Fruit fly (Drosophila melanogaster) whole organism, embryonic: ENCODE measurements around the gene CG32066.

Experiments used
- ATbp ChIP-seq: fragments of 200-800 bp; sonication (Bioruptor generic); optimal IDR thresholded peaks from 2 replicates; lab custom pipeline; 2017; ENCODE audit warnings: missing biosample characterization, mild to moderate bottlenecking, missing genetic modification characterization, missing genetic modification reagents
- Blimp-1 ChIP-seq: fragments of 200-800 bp; sonication (Bioruptor generic); optimal IDR thresholded peaks from 3 replicates; lab custom pipeline; 2018; ENCODE audit warnings: missing biosample characterization, missing genetic modification characterization, mild to moderate bottlenecking, moderate library complexity, missing genetic modification reagents
- BtbVII ChIP-seq: fragments of 200-800 bp; sonication (Bioruptor generic); optimal IDR thresholded peaks from 3 replicates; lab custom pipeline; 2017; ENCODE audit warnings: missing biosample characterization, mild to moderate bottlenecking, missing genetic modification characterization
- C15 ChIP-seq: fragments of 200-800 bp; sonication (Bioruptor generic); IDR thresholded peaks from 3 replicates; pipeline ENCODE4 v1.3.6; 2022; ENCODE audit warnings: missing biosample characterization, missing genetic modification characterization
- CG1024 ChIP-seq: fragments of 200-800 bp; sonication (Bioruptor generic); IDR thresholded peaks from 2 replicates; pipeline ENCODE4 v1.3.6; 2022; ENCODE audit warnings: missing biosample characterization, missing genetic modification characterization
- CG10431 ChIP-seq: fragments of 200-800 bp; sonication (Bioruptor generic); optimal IDR thresholded peaks from 3 replicates; lab custom pipeline; 2018; ENCODE audit warnings: missing biosample characterization, mild to moderate bottlenecking, missing genetic modification characterization
- CG12071 ChIP-seq: fragments of 200-800 bp; sonication (Bioruptor generic); optimal IDR thresholded peaks from 3 replicates; lab custom pipeline; 2018; ENCODE audit warnings: missing biosample characterization, mild to moderate bottlenecking, missing genetic modification characterization
- CG12219 ChIP-seq: fragments of 200-800 bp; sonication (Bioruptor generic); optimal IDR thresholded peaks from 3 replicates; lab custom pipeline; 2018; ENCODE audit warnings: missing biosample characterization, mild to moderate bottlenecking, missing genetic modification characterization
- CG12391 ChIP-seq: fragments of 200-800 bp; sonication (Bioruptor generic); optimal IDR thresholded peaks from 3 replicates; lab custom pipeline; 2018; ENCODE audit warnings: missing biosample characterization, mild to moderate bottlenecking, missing genetic modification characterization, moderate library complexity
- CG17328 ChIP-seq: fragments of 200-800 bp; sonication (Bioruptor generic); IDR thresholded peaks from 2 replicates; pipeline ENCODE4 v1.3.6; 2022; ENCODE audit warnings: missing biosample characterization, missing genetic modification characterization
- CG18764 ChIP-seq: fragments of 200-800 bp; sonication (Bioruptor generic); optimal IDR thresholded peaks from 3 replicates; lab custom pipeline; 2016; ENCODE audit warnings: missing biosample characterization, missing genetic modification characterization
- CG2116 ChIP-seq: fragments of 200-800 bp; sonication (Bioruptor generic); optimal IDR thresholded peaks from 3 replicates; lab custom pipeline; 2018; ENCODE audit warnings: missing biosample characterization, mild to moderate bottlenecking, missing genetic modification characterization
- CG2202 ChIP-seq: fragments of 200-800 bp; sonication (Bioruptor generic); optimal IDR thresholded peaks from 2 replicates; lab custom pipeline; 2018; ENCODE audit warnings: missing biosample characterization, mild to moderate bottlenecking, missing genetic modification characterization
- CG31441 ChIP-seq: fragments of 200-800 bp; sonication (Bioruptor generic); IDR thresholded peaks from 2 replicates; pipeline ENCODE4 v1.3.6; 2022; ENCODE audit warnings: missing biosample characterization, missing genetic modification characterization
- CG32772 ChIP-seq: fragments of 200-800 bp; sonication (Bioruptor generic); IDR thresholded peaks from 2 replicates; pipeline ENCODE4 v1.3.6; 2022; ENCODE audit warnings: missing biosample characterization, missing genetic modification characterization
- CG33213 ChIP-seq: fragments of 200-800 bp; sonication (Bioruptor generic); optimal IDR thresholded peaks from 3 replicates; lab custom pipeline; 2016; ENCODE audit warnings: missing biosample characterization, missing genetic modification characterization
- CG5180 ChIP-seq: fragments of 200-800 bp; sonication (Bioruptor generic); optimal IDR thresholded peaks from 3 replicates; lab custom pipeline; 2017; ENCODE audit warnings: missing biosample characterization, missing genetic modification characterization, mild to moderate bottlenecking, moderate library complexity, missing genetic modification reagents
- CG6683 ChIP-seq: fragments of 200-800 bp; sonication (Bioruptor generic); optimal IDR thresholded peaks from 2 replicates; lab custom pipeline; 2017; ENCODE audit warnings: missing biosample characterization, mild to moderate bottlenecking, missing genetic modification characterization, missing genetic modification reagents
- CG7271 ChIP-seq: fragments of 200-800 bp; sonication (Bioruptor generic); optimal IDR thresholded peaks from 2 replicates; lab custom pipeline; 2018; ENCODE audit warnings: missing biosample characterization, mild to moderate bottlenecking, missing genetic modification characterization, moderate library complexity
- CG9876 ChIP-seq: fragments of 200-800 bp; sonication (Bioruptor generic); optimal IDR thresholded peaks from 2 replicates; lab custom pipeline; 2016; ENCODE audit warnings: missing biosample characterization, missing genetic modification characterization
- Drgx ChIP-seq: fragments of 200-800 bp; sonication (Bioruptor generic); IDR thresholded peaks from 2 replicates; pipeline ENCODE4 v1.3.6; 2022; ENCODE audit warnings: missing biosample characterization, missing genetic modification characterization
- Gug ChIP-seq: fragments of 200-800 bp; sonication (Bioruptor generic); IDR thresholded peaks from 4 replicates; pipeline ENCODE4 v1.3.6; 2022; ENCODE audit warnings: missing biosample characterization, missing genetic modification characterization
- H15 ChIP-seq: fragments of 200-800 bp; sonication (Bioruptor generic); IDR thresholded peaks from 3 replicates; pipeline ENCODE4 v1.3.6; 2022; ENCODE audit warnings: missing biosample characterization, missing genetic modification characterization
- H2.0 ChIP-seq: fragments of 200-800 bp; sonication (Bioruptor generic); IDR thresholded peaks from 2 replicates; pipeline ENCODE4 v1.3.6; 2022; ENCODE audit warnings: missing biosample characterization, missing genetic modification characterization
- Hr3 ChIP-seq: fragments of 200-800 bp; sonication (Bioruptor generic); optimal IDR thresholded peaks from 3 replicates; lab custom pipeline; 2016; ENCODE audit warnings: missing biosample characterization, missing genetic modification characterization
- Jarid2 ChIP-seq: fragments of 200-800 bp; sonication (Bioruptor generic); optimal IDR thresholded peaks from 3 replicates; lab custom pipeline; 2017; ENCODE audit warnings: mild to moderate bottlenecking, missing biosample characterization, missing genetic modification reagents, missing genetic modification characterization
- MBD-R2 ChIP-seq: fragments of 200-800 bp; sonication (Bioruptor generic); IDR thresholded peaks from 2 replicates; pipeline ENCODE4 v1.3.6; 2022; ENCODE audit warnings: missing biosample characterization, missing genetic modification characterization
- NfI ChIP-seq: fragments of 200-800 bp; sonication (Bioruptor generic); optimal IDR thresholded peaks from 3 replicates; lab custom pipeline; 2018; ENCODE audit warnings: missing biosample characterization, mild to moderate bottlenecking, missing genetic modification characterization, moderate library complexity
- Vsx1 ChIP-seq: fragments of 200-800 bp; sonication (Bioruptor generic); optimal IDR thresholded peaks from 2 replicates; lab custom pipeline; 2017; ENCODE audit warnings: missing biosample characterization, mild to moderate bottlenecking, missing genetic modification characterization, missing genetic modification reagents
- ash1 ChIP-seq: fragments of 200-800 bp; sonication (Bioruptor generic); optimal IDR thresholded peaks from 2 replicates; lab custom pipeline; 2018; ENCODE audit warnings: missing biosample characterization, mild to moderate bottlenecking, missing genetic modification characterization
- crp ChIP-seq, 2 experiments: fragments of 200-800 bp; sonication (Bioruptor generic); optimal IDR thresholded peaks; 2 replicates in 1 of 2; 3 replicates in 1 of 2; lab custom pipeline; 2017; ENCODE audit warnings: missing biosample characterization in 2 of 2, missing genetic modification characterization in 2 of 2, mild to moderate bottlenecking in 1 of 2, moderate library complexity in 1 of 2
- dmrt11E ChIP-seq: fragments of 200-800 bp; sonication (Bioruptor generic); optimal IDR thresholded peaks from 3 replicates; lab custom pipeline; 2018; ENCODE audit warnings: missing biosample characterization, mild to moderate bottlenecking, missing genetic modification characterization, moderate library complexity
- ems ChIP-seq: fragments of 200-800 bp; sonication (Bioruptor generic); optimal IDR thresholded peaks from 3 replicates; lab custom pipeline; 2016; ENCODE audit warnings: missing biosample characterization, missing genetic modification characterization
- fd102C ChIP-seq: fragments of 200-800 bp; sonication (Bioruptor generic); optimal IDR thresholded peaks from 2 replicates; lab custom pipeline; 2018; ENCODE audit warnings: missing biosample characterization, mild to moderate bottlenecking, missing genetic modification characterization, moderate library complexity
- ftz-f1 ChIP-seq: fragments of 200-800 bp; sonication (Bioruptor generic); optimal IDR thresholded peaks from 2 replicates; lab custom pipeline; 2016; ENCODE audit warnings: missing biosample characterization, missing genetic modification characterization
- fu2 ChIP-seq: fragments of 200-800 bp; sonication (Bioruptor generic); optimal IDR thresholded peaks from 2 replicates; lab custom pipeline; 2016; ENCODE audit warnings: missing biosample characterization, missing genetic modification characterization
- grau ChIP-seq: fragments of 200-800 bp; optimal IDR thresholded peaks from 3 replicates; lab custom pipeline; 2019; ENCODE audit warnings: missing biosample characterization, mild to moderate bottlenecking, missing genetic modification characterization, moderate library complexity
- kay ChIP-seq: fragments of 200-800 bp; sonication (Bioruptor generic); optimal IDR thresholded peaks from 2 replicates; lab custom pipeline; 2016; ENCODE audit warnings: missing biosample characterization, missing genetic modification characterization
- lbe ChIP-seq: fragments of 200-800 bp; sonication (Bioruptor generic); optimal IDR thresholded peaks from 2 replicates; lab custom pipeline; 2016; ENCODE audit warnings: missing biosample characterization, mild to moderate bottlenecking, missing genetic modification characterization
- nerfin-2 ChIP-seq: fragments of 200-800 bp; sonication (Bioruptor generic); IDR thresholded peaks from 2 replicates; pipeline ENCODE4 v1.3.6; 2022; ENCODE audit warnings: missing biosample characterization, missing genetic modification characterization; ENCODE audit not compliant: partially characterized antibody
- nmo ChIP-seq: fragments of 200-800 bp; sonication (Bioruptor generic); optimal IDR thresholded peaks from 2 replicates; lab custom pipeline; 2018; ENCODE audit warnings: missing biosample characterization, mild to moderate bottlenecking, missing genetic modification characterization, moderate library complexity
- org-1 ChIP-seq: fragments of 200-800 bp; sonication (Bioruptor generic); optimal IDR thresholded peaks from 2 replicates; lab custom pipeline; 2017; ENCODE audit warnings: missing biosample characterization, missing genetic modification characterization
- p53 ChIP-seq: fragments of 200-800 bp; sonication (Bioruptor generic); optimal IDR thresholded peaks from 2 replicates; lab custom pipeline; 2016; ENCODE audit warnings: missing biosample characterization, missing genetic modification characterization
- prd ChIP-seq, 3 experiments: fragments of >200 bp in 2 of 3; fragments of 200-800 bp in 1 of 3; sonication (Bioruptor generic) in 1 of 3; optimal IDR thresholded peaks in 2 of 3; IDR thresholded peaks in 1 of 3; 2 replicates in 2 of 3; 3 replicates in 1 of 3; pipeline versions ENCODE4 v1.3.6 to Lab custom; 2017 to 2022; ENCODE audit warnings: missing biosample characterization in 1 of 3, missing genetic modification characterization in 1 of 3
- repo ChIP-seq: fragments of 200-800 bp; sonication (Bioruptor generic); optimal IDR thresholded peaks from 2 replicates; lab custom pipeline; 2016; ENCODE audit warnings: missing biosample characterization, missing genetic modification characterization
- run ChIP-seq: fragments of 200-800 bp; sonication (Bioruptor generic); optimal IDR thresholded peaks from 3 replicates; lab custom pipeline; 2018; ENCODE audit warnings: missing biosample characterization, mild to moderate bottlenecking, missing genetic modification characterization
- slbo ChIP-seq: fragments of 200-800 bp; sonication (Bioruptor generic); IDR thresholded peaks from 2 replicates; pipeline ENCODE4 v1.3.6; 2022; ENCODE audit warnings: missing biosample characterization, missing genetic modification characterization
- zen ChIP-seq: fragments of 200-800 bp; sonication (Bioruptor generic); optimal IDR thresholded peaks from 3 replicates; lab custom pipeline; 2018; ENCODE audit warnings: missing biosample characterization, mild to moderate bottlenecking, missing genetic modification characterization, moderate library complexity
- zf30C ChIP-seq: fragments of 200-800 bp; sonication (Bioruptor generic); optimal IDR thresholded peaks from 3 replicates; lab custom pipeline; 2018; ENCODE audit warnings: missing biosample characterization, mild to moderate bottlenecking, missing genetic modification characterization

Gene CG32066

dm6 chr3L:10682725-10683367 lies 22.0 kb upstream of the CG32066 start (continued):
- TF ChIP-seq zf30C (no peak), crp (GFP tag; optimal IDR thresholded peaks at IDR 0.05; lab: Kevin White, UChicago) (peak in 1 of 2 experiments; percentile 72), CG2202 (tag; lab: Kevin White, UChicago) (peak; percentile 92), CG2116 (GFP tag; lab: Kevin White, UChicago) (peak; percentile 86), CG31441 (peak; percentile 99), MBD-R2 (peak; percentile 83), Drgx (peak; percentile 95), fu2 (GFP tag; lab: Kevin White, UChicago) (peak; percentile 76), CG33213 (GFP tag; lab: Kevin White, UChicago) (peak; percentile 63), NfI (peak; percentile 96), C15 (peak; percentile 94), CG7271 (tag; lab: Kevin White, UChicago) (peak; percentile 72), org-1 (GFP tag; lab: Kevin White, UChicago) (peak; percentile 98), BtbVII (GFP tag; lab: Kevin White, UChicago) (peak; percentile 99), CG9876 (GFP tag; lab: Kevin White, UChicago) (peak; percentile 67), zen (tag; lab: Kevin White, UChicago) (peak; percentile 91), CG12219 (GFP tag; lab: Kevin White, UChicago) (peak; percentile 96), lbe (GFP tag; lab: Kevin White, UChicago) (peak; percentile 90), Blimp-1 (GFP tag; lab: Kevin White, UChicago) (peak; percentile 96), prd (optimal IDR thresholded peaks at IDR 0.05; lab: Kevin White, UChicago) (no peak), prd (GFP tag; IDR thresholded peaks at IDR 0.05; lab: Robert Waterston, UW) (peak; percentile 97), CG17328 (peak; percentile 93), CG12071 (GFP tag; lab: Kevin White, UChicago) (peak; percentile 91), CG10431 (GFP tag; lab: Kevin White, UChicago) (peak; percentile 95), dmrt11E (tag; lab: Kevin White, UChicago) (peak; percentile 96), repo (GFP tag; lab: Kevin White, UChicago) (peak; percentile 40), grau (tag; lab: Kevin White, UChicago) (peak; percentile 100), CG18764 (GFP tag; lab: Kevin White, UChicago) (peak; percentile 95), CG5180 (GFP tag; lab: Kevin White, UChicago) (peak; percentile 94), Gug (GFP tag; lab: Robert Waterston, UW) (peak; percentile 96), nmo (peak; percentile 99), CG32772 (GFP tag; lab: Robert Waterston, UW) (peak; percentile 96), kay (GFP tag; lab: Kevin White, UChicago) (peak; percentile 92), run (tag; lab: Kevin White, UChicago) (peak; percentile 97), Vsx1 (peak; percentile 96), ems (peak; percentile 77), CG12391 (tag; lab: Kevin White, UChicago) (peak; percentile 99), ash1 (GFP tag; lab: Kevin White, UChicago) (no peak), Hr3 (GFP tag; lab: Kevin White, UChicago) (peak; percentile 98), fd102C (GFP tag; lab: Kevin White, UChicago) (no peak), p53 (GFP tag; lab: Kevin White, UChicago) (no peak), CG6683 (GFP tag; lab: Kevin White, UChicago) (peak; percentile 98), nerfin-2 (0 out of 2 replicates have a peak, but pooled peaks have one; percentile 25), CG1024 (GFP tag; lab: Robert Waterston, UW) (peak; percentile 84), H2.0 (GFP tag; lab: Robert Waterston, UW) (peak; percentile 95), H15 (GFP tag; lab: Robert Waterston, UW) (peak; percentile 93), slbo (GFP tag; lab: Robert Waterston, UW) (peak; percentile 97), ftz-f1 (peak; percentile 59), Jarid2 (GFP tag; lab: Kevin White, UChicago) (peak; percentile 92), ATbp (GFP tag; lab: Kevin White, UChicago) (peak; percentile 96)
